Worm (Caenorhabditis elegans) whole organism, L2 larva: ENCODE measurements around the gene fbxc-47.

ENCODE experiments used
- C34F6.9 ChIP-seq: fragments of 150-350 bp; optimal IDR thresholded peaks from 2 replicates; lab custom pipeline; 2014; ENCODE audit warnings: missing biosample characterization, missing genetic modification characterization
- F13H6.1 ChIP-seq: sonication (generic microtip); optimal IDR thresholded peaks from 2 replicates; lab custom pipeline; 2016; ENCODE audit warnings: missing genetic modification characterization, missing compliant biosample characterization
- R02D3.7 ChIP-seq: fragments of 150-350 bp; optimal IDR thresholded peaks from 2 replicates; lab custom pipeline; 2014; ENCODE audit warnings: missing biosample characterization, missing genetic modification characterization
- ZK546.5 ChIP-seq: sonication (generic microtip); optimal IDR thresholded peaks from 2 replicates; lab custom pipeline; 2017; ENCODE audit warnings: missing biosample characterization, missing genetic modification characterization
- alr-1 ChIP-seq: fragments of 150-350 bp; optimal IDR thresholded peaks from 2 replicates; lab custom pipeline; 2014; ENCODE audit warnings: missing biosample characterization, missing genetic modification characterization
- aly-2 ChIP-seq: fragments of 150-350 bp; optimal IDR thresholded peaks from 2 replicates; lab custom pipeline; 2014; ENCODE audit warnings: missing biosample characterization, missing genetic modification characterization
- ama-1 ChIP-seq: fragments of 150-350 bp; optimal IDR thresholded peaks from 2 replicates; lab custom pipeline; 2018; ENCODE audit warnings: inconsistent platforms
- blmp-1 ChIP-seq: sonication (generic microtip); optimal IDR thresholded peaks from 2 replicates; lab custom pipeline; 2017; ENCODE audit warnings: missing genetic modification characterization, mild to moderate bottlenecking, missing compliant biosample characterization, antibody characterized with exemption, moderate library complexity; ENCODE audit not compliant: insufficient read depth
- egl-27 ChIP-seq: sonication (generic microtip); optimal IDR thresholded peaks from 3 replicates; lab custom pipeline; 2017; ENCODE audit warnings: missing biosample characterization, missing genetic modification reagents, missing genetic modification characterization
- elt-1 ChIP-seq: fragments of 150-350 bp; optimal IDR thresholded peaks from 2 replicates; lab custom pipeline; 2014; ENCODE audit warnings: missing biosample characterization, missing genetic modification characterization
- elt-3 ChIP-seq: sonication (generic microtip); optimal IDR thresholded peaks from 2 replicates; lab custom pipeline; 2017; ENCODE audit warnings: missing biosample characterization, missing genetic modification characterization
- gmeb-1 ChIP-seq: fragments of 150-350 bp; optimal IDR thresholded peaks from 2 replicates; lab custom pipeline; 2014; ENCODE audit warnings: missing biosample characterization, missing genetic modification characterization
- lin-11 ChIP-seq: fragments of 150-350 bp; sonication (generic microtip); optimal IDR thresholded peaks from 2 replicates; lab custom pipeline; 2014; ENCODE audit warnings: missing biosample characterization, missing genetic modification characterization, inconsistent platforms, mixed read lengths
- lin-13 ChIP-seq: fragments of 150-350 bp; optimal IDR thresholded peaks from 2 replicates; lab custom pipeline; 2014; ENCODE audit warnings: missing biosample characterization, missing genetic modification reagents, missing genetic modification characterization
- lin-39 ChIP-seq: fragments of 150-350 bp; optimal IDR thresholded peaks from 2 replicates; lab custom pipeline; 2014; ENCODE audit warnings: missing biosample characterization, missing genetic modification reagents, missing genetic modification characterization
- lsy-2 ChIP-seq, 2 experiments: fragments of 150-350 bp in 1 of 2; sonication (generic microtip) in 1 of 2; optimal IDR thresholded peaks; 2 replicates each; lab custom pipeline; 2014 to 2017; ENCODE audit warnings: missing biosample characterization in 2 of 2, missing genetic modification characterization in 2 of 2
- mbf-1 ChIP-seq: sonication (generic microtip); optimal IDR thresholded peaks from 2 replicates; lab custom pipeline; 2017; ENCODE audit warnings: missing biosample characterization, missing genetic modification characterization
- mdl-1 ChIP-seq, 2 experiments: fragments of 150-350 bp in 1 of 2; sonication (generic microtip) in 1 of 2; optimal IDR thresholded peaks; 2 replicates each; lab custom pipeline; 2017; ENCODE audit warnings: missing biosample characterization in 2 of 2, missing genetic modification characterization in 2 of 2
- nhr-10 ChIP-seq: sonication (generic microtip); optimal IDR thresholded peaks from 2 replicates; lab custom pipeline; 2017; ENCODE audit warnings: missing biosample characterization, missing genetic modification characterization
- nhr-11 ChIP-seq: fragments of 150-350 bp; optimal IDR thresholded peaks from 2 replicates; lab custom pipeline; 2014; ENCODE audit warnings: missing biosample characterization, missing genetic modification characterization
- nhr-12 ChIP-seq: fragments of 150-350 bp; optimal IDR thresholded peaks from 2 replicates; lab custom pipeline; 2014; ENCODE audit warnings: missing biosample characterization, missing genetic modification characterization
- nhr-129 ChIP-seq: fragments of 150-350 bp; optimal IDR thresholded peaks from 2 replicates; lab custom pipeline; 2014; ENCODE audit warnings: missing biosample characterization, missing genetic modification characterization
- nhr-23 ChIP-seq: fragments of 150-350 bp; optimal IDR thresholded peaks from 2 replicates; lab custom pipeline; 2014; ENCODE audit warnings: missing biosample characterization, missing genetic modification reagents, missing genetic modification characterization
- nhr-237 ChIP-seq: fragments of 150-350 bp; optimal IDR thresholded peaks from 2 replicates; lab custom pipeline; 2014; ENCODE audit warnings: missing biosample characterization, missing genetic modification characterization
- nhr-77 ChIP-seq: fragments of 150-350 bp; optimal IDR thresholded peaks from 2 replicates; lab custom pipeline; 2014; ENCODE audit warnings: missing biosample characterization, missing genetic modification characterization
- sem-4 ChIP-seq: fragments of 150-350 bp; optimal IDR thresholded peaks from 2 replicates; lab custom pipeline; 2014; ENCODE audit warnings: missing biosample characterization, missing genetic modification reagents, missing genetic modification characterization
- sma-3 ChIP-seq: sonication (generic microtip); optimal IDR thresholded peaks from 2 replicates; lab custom pipeline; 2016; ENCODE audit warnings: missing genetic modification reagents, missing genetic modification characterization, missing compliant biosample characterization
- sma-9 ChIP-seq, 2 experiments: fragments of 150-350 bp in 1 of 2; sonication (generic microtip) in 1 of 2; optimal IDR thresholded peaks; 2 replicates each; lab custom pipeline; 2014 to 2016; ENCODE audit warnings: missing genetic modification characterization in 2 of 2, mild to moderate bottlenecking in 1 of 2, missing biosample characterization in 1 of 2, missing compliant biosample characterization in 1 of 2, missing genetic modification reagents in 1 of 2, moderate library complexity in 1 of 2
- snpc-4 ChIP-seq: fragments of 150-350 bp; optimal IDR thresholded peaks from 2 replicates; lab custom pipeline; 2014; ENCODE audit warnings: missing biosample characterization, missing genetic modification characterization
- unc-55 ChIP-seq: fragments of 150-350 bp; sonication (generic microtip); optimal IDR thresholded peaks from 3 replicates; lab custom pipeline; 2014; ENCODE audit warnings: missing biosample characterization, missing genetic modification reagents, missing genetic modification characterization
- zag-1 ChIP-seq: fragments of 150-350 bp; optimal IDR thresholded peaks from 2 replicates; lab custom pipeline; 2014; ENCODE audit warnings: missing biosample characterization, missing genetic modification characterization
- ztf-1 ChIP-seq: fragments of 200-800 bp; sonication (Bioruptor generic); conservative IDR thresholded peaks from 2 replicates; pipeline ENCODE4 v1.3.6; 2022; ENCODE audit warnings: missing genetic modification characterization, missing compliant biosample characterization
- ztf-4 ChIP-seq: fragments of 150-350 bp; optimal IDR thresholded peaks from 2 replicates; lab custom pipeline; 2014; ENCODE audit warnings: missing biosample characterization, missing genetic modification characterization

The fbxc-47 gene

DNA sequence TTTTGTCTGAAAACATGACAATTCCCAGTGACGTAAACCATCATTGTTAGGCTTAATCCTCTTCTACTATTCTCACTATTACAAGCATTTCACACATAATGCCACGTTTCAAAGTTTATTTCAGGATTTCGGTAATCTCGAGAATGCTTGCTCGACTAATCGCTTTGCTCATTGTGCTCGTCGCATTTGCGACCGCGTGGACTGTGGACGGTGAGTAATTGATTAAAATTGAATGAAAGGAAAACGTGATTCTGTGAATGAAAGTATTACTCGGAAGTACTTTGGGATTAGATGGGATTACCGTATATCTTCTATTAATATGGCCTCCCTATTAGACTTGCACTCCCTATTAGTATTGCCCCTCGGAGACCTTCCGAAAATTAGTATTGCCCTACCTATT is 28.5 kb downstream of the fbxc-47 start:
- TF ChIP-seq egl-27 (tag; lab: Kevin White, UChicago) (no peak), blmp-1 (tag; lab: Kevin White, UChicago) (no peak), ztf-4 (tag; lab: Kevin White, UChicago) (no peak)

DNA sequence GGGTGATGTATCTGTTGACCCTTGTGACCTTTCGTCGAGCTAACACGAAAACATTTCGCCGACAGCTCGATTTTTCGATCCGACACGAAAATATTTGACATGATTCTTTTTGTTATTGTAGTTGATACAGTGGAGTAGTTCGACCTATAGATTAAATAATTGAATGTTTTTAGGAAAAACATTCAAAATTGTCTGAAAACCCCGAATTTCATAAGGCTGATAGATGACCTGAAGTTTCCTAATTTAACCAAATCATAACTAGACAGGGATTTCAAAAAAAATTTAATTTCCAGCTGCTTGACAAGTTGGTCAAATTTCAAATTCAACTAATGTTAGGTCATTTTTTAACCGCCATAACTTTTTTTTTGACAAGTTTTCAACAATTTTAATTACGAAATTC is 29.7 kb downstream of the fbxc-47 start, which contains the start of gene cal-3:
cal-3 (minus strand) TSS at position 101 of the 400 bp plus-strand sequence.
- TF ChIP-seq elt-1 (tag; lab: Kevin White, UChicago) (no peak), F13H6.1 (tag; lab: Kevin White, UChicago) (no peak), nhr-10 (tag; lab: Kevin White, UChicago) (no peak), nhr-237 (tag; lab: Kevin White, UChicago) (no peak), nhr-77 (no peak), nhr-12 (tag; lab: Kevin White, UChicago) (no peak), sem-4 (tag; lab: Kevin White, UChicago) (no peak), sma-3 (GFP tag; lab: Kevin White, UChicago) (no peak), R02D3.7 (tag; lab: Kevin White, UChicago) (no peak), ama-1 (lab: Kevin White, UChicago) (no peak), lin-13 (GFP tag; lab: Kevin White, UChicago) (no peak), nhr-23 (no peak), sma-9 (GFP tag; optimal IDR thresholded peaks at IDR 0.05; lab: Kevin White, UChicago) (no peak), sma-9 (tag; optimal IDR thresholded peaks at IDR 0.05; lab: Kevin White, UChicago) (no peak), nhr-11 (tag; lab: Kevin White, UChicago) (no peak), ZK546.5 (tag; lab: Kevin White, UChicago) (no peak), C34F6.9 (tag; lab: Kevin White, UChicago) (no peak)

DNA sequence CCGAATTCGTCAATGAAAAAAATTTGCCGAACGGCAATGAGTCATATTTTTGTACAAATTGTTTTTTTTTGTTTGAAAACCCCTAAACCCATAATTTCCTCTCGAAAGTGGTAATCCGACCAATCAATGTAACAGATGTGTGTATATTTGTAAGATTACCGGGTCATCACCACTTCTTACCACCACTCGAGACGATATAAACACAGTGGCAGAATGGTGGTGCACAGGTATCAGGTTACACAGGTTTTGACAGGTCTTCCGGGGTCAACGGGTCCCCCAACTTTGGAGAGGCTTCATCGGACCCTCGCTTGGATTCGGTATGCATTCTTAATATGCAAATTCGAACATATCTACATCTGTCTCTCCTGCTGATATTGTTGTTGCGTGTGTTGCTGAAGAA is 33.4 kb downstream of the fbxc-47 start:
- no peak for TF ChIP-seq lin-39 (tag; lab: Kevin White, UChicago)
- TF ChIP-seq mdl-1 (tag; optimal IDR thresholded peaks at IDR 0.05; lab: Kevin White, UChicago): no peak
- no peak for TF ChIP-seq nhr-23
- no peak for TF ChIP-seq gmeb-1 (tag; lab: Kevin White, UChicago)
- TF ChIP-seq nhr-11 (tag; lab: Kevin White, UChicago): no peak
- TF ChIP-seq unc-55 (GFP tag; lab: Kevin White, UChicago): no peak
- TF ChIP-seq aly-2 (tag; lab: Kevin White, UChicago): no peak
- TF ChIP-seq mbf-1: no peak
- no peak for TF ChIP-seq alr-1 (tag; lab: Kevin White, UChicago)
- TF ChIP-seq blmp-1 (tag; lab: Kevin White, UChicago): no peak
- no peak for TF ChIP-seq nhr-12 (tag; lab: Kevin White, UChicago)
- no peak for TF ChIP-seq egl-27 (tag; lab: Kevin White, UChicago)
- TF ChIP-seq R02D3.7 (tag; lab: Kevin White, UChicago): no peak
- TF ChIP-seq sma-9 (GFP tag; optimal IDR thresholded peaks at IDR 0.05; lab: Kevin White, UChicago): no peak
- TF ChIP-seq sma-9 (tag; optimal IDR thresholded peaks at IDR 0.05; lab: Kevin White, UChicago): no peak
- TF ChIP-seq lsy-2 (tag; optimal IDR thresholded peaks at IDR 0.05; lab: Kevin White, UChicago): no peak
- TF ChIP-seq C34F6.9 (tag; lab: Kevin White, UChicago): no peak
- no peak for TF ChIP-seq ama-1 (lab: Kevin White, UChicago)
- no peak for TF ChIP-seq elt-3 (tag; lab: Kevin White, UChicago)
- TF ChIP-seq ztf-1 (GFP tag; lab: Robert Waterston, UW): no peak
- TF ChIP-seq nhr-129 (tag; lab: Kevin White, UChicago): no peak

DNA sequence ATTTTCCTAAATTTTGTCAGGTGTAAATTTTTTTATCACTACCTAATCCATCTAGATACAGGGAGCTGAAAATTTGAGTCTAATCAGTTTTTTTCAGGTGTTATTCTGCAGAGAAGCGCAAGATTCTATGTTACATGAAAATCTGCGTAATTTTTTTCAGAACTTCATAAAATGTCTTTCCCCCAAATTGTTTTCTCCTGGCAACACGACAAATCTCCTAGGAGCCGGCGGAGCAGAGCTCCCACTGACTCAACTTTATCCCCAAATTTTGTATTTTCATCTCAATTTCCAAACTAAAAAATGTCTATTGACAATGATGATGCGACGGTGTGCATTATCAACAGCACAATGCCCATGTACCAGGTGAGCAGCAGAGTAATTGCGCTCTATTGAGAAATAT is 34.1 kb downstream of the fbxc-47 start, which contains the start of gene F28F9.2:
F28F9.2 (plus strand) TSS at position 301 of the 400 bp plus-strand sequence.
- TF ChIP-seq snpc-4 (tag; lab: Kevin White, UChicago) (no peak), lin-11 (no peak)

DNA sequence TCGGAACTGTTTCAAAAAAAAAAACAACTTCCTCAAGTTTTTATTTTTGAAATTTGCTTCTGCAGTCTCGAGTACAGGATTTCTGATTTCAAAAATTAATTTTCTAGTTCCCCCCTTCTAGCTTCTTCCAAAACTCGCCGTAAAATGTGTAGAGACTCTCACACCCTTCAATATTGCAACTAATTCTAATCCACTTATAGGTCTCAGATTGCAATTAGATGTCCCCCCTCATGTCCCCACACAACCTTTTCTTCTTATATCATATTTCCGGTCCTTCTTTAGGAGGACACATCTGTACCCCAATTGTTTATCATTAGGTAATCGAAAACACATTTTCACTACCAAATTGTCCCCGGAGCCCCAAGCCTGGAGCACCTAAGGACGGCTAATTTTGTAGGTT is 35.2 kb downstream of the fbxc-47 start:
- TF ChIP-seq zag-1 (tag; lab: Kevin White, UChicago): no peak
